ENCODE assay signal across 3 worm cellular contexts in the genomic region with DNA sequence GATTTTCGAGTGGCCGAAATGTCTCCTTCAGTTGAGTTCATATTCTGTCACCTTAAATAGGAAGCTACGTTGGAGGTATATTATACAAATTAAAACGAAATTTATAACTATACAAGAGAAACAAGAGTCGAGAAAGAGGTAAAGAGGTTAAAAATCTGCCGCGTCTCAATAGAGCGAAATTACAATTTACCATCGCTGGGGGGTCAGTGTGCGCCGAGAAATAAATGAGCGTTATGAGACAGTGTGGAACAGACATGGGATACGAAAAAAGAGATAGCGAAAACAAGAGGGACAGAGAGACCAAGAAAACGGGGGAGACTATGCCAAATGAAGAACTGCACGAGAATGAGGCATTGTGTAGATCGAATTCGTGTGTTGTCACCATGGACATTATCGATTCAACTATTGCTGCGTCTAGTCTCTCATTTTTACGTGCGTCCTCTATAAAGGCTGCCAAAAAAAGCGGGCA.
TF ChIP-seq lines count a peak whose summit lies in the region.

ZK154.5 (minus strand) TSS at position 51 of the 469 bp plus-strand sequence.

TF ChIP-seq in whole organism, L1 larva, 84 proteins besides CTCF, POLR2A, EP300 and RAD21 (continued from another document):
- TF ChIP-seq C16A3.4 (tag; optimal IDR thresholded peaks at IDR 0.05; lab: Kevin White, UChicago) (peak; percentile 30), ceh-82 (tag; optimal IDR thresholded peaks at IDR 0.05; lab: Kevin White, UChicago) (peak in 1 of 3 experiments; percentile 38), isw-1 (GFP tag; IDR thresholded peaks at IDR 0.05; lab: Robert Waterston, UW) (no peak), rnt-1 (tag; optimal IDR thresholded peaks at IDR 0.05; lab: Kevin White, UChicago) (peak; percentile 31), nhr-71 (tag; optimal IDR thresholded peaks at IDR 0.05; lab: Kevin White, UChicago) (peak; percentile 59), dpl-1 (GFP tag; optimal IDR thresholded peaks at IDR 0.05; lab: Kevin White, UChicago) (peak; percentile 11 to 64 (median 45)), mab-9 (GFP tag; IDR thresholded peaks at IDR 0.05; lab: Robert Waterston, UW) (no peak), xbp-1 (tag; optimal IDR thresholded peaks at IDR 0.05; lab: Kevin White, UChicago) (peak; percentile 48), lsy-2 (tag; optimal IDR thresholded peaks at IDR 0.05; lab: Kevin White, UChicago) (peak; percentile 18 to 61), unc-86 (tag; optimal IDR thresholded peaks at IDR 0.05; lab: Kevin White, UChicago) (peak; percentile 26), blmp-1 (tag; optimal IDR thresholded peaks at IDR 0.05; lab: Kevin White, UChicago) (peak; percentile 52), nhr-20 (tag; optimal IDR thresholded peaks at IDR 0.05; lab: Kevin White, UChicago) (peak; percentile 59), ztf-11 (tag; optimal IDR thresholded peaks at IDR 0.05; lab: Kevin White, UChicago) (peak in 1 of 2 experiments; percentile 16), mep-1 (tag; optimal IDR thresholded peaks at IDR 0.05; lab: Kevin White, UChicago) (peak; percentile 62), irx-1 (tag; optimal IDR thresholded peaks at IDR 0.05; lab: Kevin White, UChicago) (no peak), nhr-76 (tag; optimal IDR thresholded peaks at IDR 0.05; lab: Kevin White, UChicago) (no peak), tbx-2 (tag; optimal IDR thresholded peaks at IDR 0.05; lab: Kevin White, UChicago) (peak; percentile 39)

TF ChIP-seq in whole organism, L3 larva, 47 proteins besides CTCF, POLR2A, EP300 and RAD21 (continued from another document):
- TF ChIP-seq nhr-237 (tag; optimal IDR thresholded peaks at IDR 0.05; lab: Kevin White, UChicago) (no peak), pha-4 (tag; optimal IDR thresholded peaks at IDR 0.05; lab: Kevin White, UChicago) (peak; percentile 72), ceh-28 (tag; optimal IDR thresholded peaks at IDR 0.05; lab: Kevin White, UChicago) (peak; percentile 45), fkh-2 (tag; optimal IDR thresholded peaks at IDR 0.05; lab: Kevin White, UChicago) (no peak), ceh-82 (tag; optimal IDR thresholded peaks at IDR 0.05; lab: Kevin White, UChicago) (no peak), ztf-4 (tag; optimal IDR thresholded peaks at IDR 0.05; lab: Kevin White, UChicago) (no peak), nhr-12 (tag; optimal IDR thresholded peaks at IDR 0.05; lab: Kevin White, UChicago) (no peak), lin-39 (tag; optimal IDR thresholded peaks at IDR 0.05; lab: Kevin White, UChicago) (peak; percentile 53), lsy-12 (tag; optimal IDR thresholded peaks at IDR 0.05; lab: Kevin White, UChicago) (no peak), unc-62 (GFP tag; optimal IDR thresholded peaks at IDR 0.05; lab: Kevin White, UChicago) (no peak), jun-1 (tag; optimal IDR thresholded peaks at IDR 0.05; lab: Kevin White, UChicago) (no peak), elt-2 (tag; optimal IDR thresholded peaks at IDR 0.05; lab: Kevin White, UChicago) (peak; percentile 37), nhr-43 (tag; optimal IDR thresholded peaks at IDR 0.05; lab: Kevin White, UChicago; ENCODE audit: poor library complexity, severe bottlenecking) (peak; percentile 13)
TF ChIP-seq in whole organism, L3 larva: peak in this region for 11.

TF ChIP-seq in whole organism, young adult, 124 proteins besides CTCF, POLR2A, EP300 and RAD21 (continued from another document):
- TF ChIP-seq let-607 (tag; optimal IDR thresholded peaks at IDR 0.05; lab: Kevin White, UChicago) (peak; percentile 40 to 54), efl-1 (GFP tag; optimal IDR thresholded peaks at IDR 0.05; lab: Kevin White, UChicago) (no peak), ccch-3 (GFP tag; optimal IDR thresholded peaks at IDR 0.05; lab: Kevin White, UChicago) (no peak), mxl-1 (tag; optimal IDR thresholded peaks at IDR 0.05; lab: Kevin White, UChicago) (no peak)
TF ChIP-seq in whole organism, young adult: peak in this region for 10.
